Worm (Caenorhabditis elegans): Measurements from ENCODE around the gene appg-1.

DNA sequence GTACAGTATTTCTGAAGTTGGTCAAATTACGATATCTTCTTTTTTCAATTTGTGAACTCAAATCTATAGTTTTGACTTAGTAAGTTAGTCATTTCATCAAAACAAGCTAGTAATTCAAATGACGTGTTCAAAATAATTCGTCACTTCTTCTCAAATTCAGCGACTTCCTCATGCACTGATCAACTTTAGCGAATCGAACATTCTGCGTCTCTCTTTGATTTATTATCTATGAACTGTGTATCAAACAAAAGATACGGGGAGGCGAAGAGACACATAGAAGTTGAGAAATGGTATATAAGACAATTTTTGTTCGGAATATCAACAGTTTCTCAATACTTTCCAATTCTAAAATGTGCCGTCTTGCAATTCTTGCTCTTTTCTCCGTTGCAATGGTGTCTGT is 13.9 kb upstream of the appg-1 start, which contains the start of gene srlf-34:
- TF ChIP-seq egl-5 (tag; optimal IDR thresholded peaks at IDR 0.05) (no peak), unc-62 (GFP tag; optimal IDR thresholded peaks at IDR 0.05) (no peak), nhr-237 (tag; optimal IDR thresholded peaks at IDR 0.05) (no peak), ZK546.5 (tag; optimal IDR thresholded peaks at IDR 0.05) (no peak), nhr-76 (tag; optimal IDR thresholded peaks at IDR 0.05) (no peak), lsy-12 (tag; optimal IDR thresholded peaks at IDR 0.05) (no peak), ceh-82 (tag; optimal IDR thresholded peaks at IDR 0.05) (no peak)
